Worm (Caenorhabditis elegans) whole organism, L4 larva: ENCODE results near the gene F36G9.7.
A peak's percentile ranks its signal among the peaks of the same experiment; 100 is the strongest.

Source experiments
- F26F4.8 ChIP-seq: fragments of 200-800 bp; sonication (Bioruptor generic); conservative IDR thresholded peaks from 2 replicates; pipeline ENCODE4 v1.3.6; 2022; ENCODE audit warnings: missing genetic modification characterization, missing compliant biosample characterization
- F37D6.2 ChIP-seq: sonication (generic microtip); optimal IDR thresholded peaks from 2 replicates; lab custom pipeline; 2016; ENCODE audit warnings: mild to moderate bottlenecking, missing genetic modification characterization, missing compliant biosample characterization
- R02D3.7 ChIP-seq: fragments of 150-350 bp; sonication (generic microtip); optimal IDR thresholded peaks from 3 replicates; lab custom pipeline; 2014; ENCODE audit warnings: missing biosample characterization, missing genetic modification characterization
- aha-1 ChIP-seq: fragments of 150-350 bp; peaks from one replicate; lab custom pipeline; 2014; ENCODE audit warnings: missing biosample characterization, missing genetic modification characterization
- ama-1 ChIP-seq: fragments of 150-350 bp; optimal IDR thresholded peaks from 2 replicates; lab custom pipeline; 2014; ENCODE audit warnings: inconsistent platforms, mixed read lengths
- ceh-20 ChIP-seq: fragments of 200-800 bp; sonication (Bioruptor generic); IDR thresholded peaks from 2 replicates; pipeline ENCODE4 v1.3.6; 2022; ENCODE audit warnings: missing genetic modification reagents, missing genetic modification characterization, missing compliant biosample characterization
- ceh-28 ChIP-seq: fragments of 150-350 bp; optimal IDR thresholded peaks from 2 replicates; lab custom pipeline; 2014; ENCODE audit warnings: missing biosample characterization, missing genetic modification reagents, missing genetic modification characterization
- ceh-82 ChIP-seq: sonication (generic microtip); optimal IDR thresholded peaks from 2 replicates; lab custom pipeline; 2017; ENCODE audit warnings: missing biosample characterization, missing genetic modification characterization
- ces-1 ChIP-seq: fragments of 150-350 bp; sonication (generic microtip); optimal IDR thresholded peaks from 4 replicates; lab custom pipeline; 2014; ENCODE audit warnings: missing biosample characterization, missing genetic modification reagents, missing genetic modification characterization
- duxl-1 ChIP-seq: sonication (generic microtip); optimal IDR thresholded peaks from 2 replicates; lab custom pipeline; 2016; ENCODE audit warnings: mild to moderate bottlenecking, missing genetic modification characterization, moderate library complexity, missing compliant biosample characterization; ENCODE audit not compliant: poor library complexity
- egl-27 ChIP-seq: sonication (generic microtip); optimal IDR thresholded peaks from 3 replicates; lab custom pipeline; 2017; ENCODE audit warnings: missing biosample characterization, missing genetic modification reagents, missing genetic modification characterization
- egl-43 ChIP-seq: fragments of 200-800 bp; sonication (Bioruptor generic); IDR thresholded peaks from 2 replicates; pipeline ENCODE4 v1.3.6; 2022; ENCODE audit warnings: missing genetic modification reagents, missing genetic modification characterization, missing compliant biosample characterization
- fkh-10 ChIP-seq: fragments of 150-350 bp; optimal IDR thresholded peaks from 2 replicates; lab custom pipeline; 2014; ENCODE audit warnings: missing biosample characterization, missing genetic modification reagents, missing genetic modification characterization
- fos-1 ChIP-seq: fragments of 150-350 bp; optimal IDR thresholded peaks from 2 replicates; lab custom pipeline; 2014; ENCODE audit warnings: missing biosample characterization, missing genetic modification characterization
- hlh-30 ChIP-seq: sonication (generic microtip); optimal IDR thresholded peaks from 2 replicates; lab custom pipeline; 2017; ENCODE audit warnings: antibody characterized with exemption, mild to moderate bottlenecking, missing genetic modification characterization, missing compliant biosample characterization; ENCODE audit not compliant: insufficient read depth
- hmg-1.1 ChIP-seq: fragments of 200-800 bp; sonication (Bioruptor generic); IDR thresholded peaks from 2 replicates; pipeline ENCODE4 v1.3.6; 2022; ENCODE audit warnings: missing genetic modification reagents, missing genetic modification characterization, missing compliant biosample characterization
- lim-7 ChIP-seq: fragments of 200-800 bp; sonication (Bioruptor generic); IDR thresholded peaks from 2 replicates; pipeline ENCODE4 v1.3.6; 2022; ENCODE audit warnings: missing genetic modification characterization, missing compliant biosample characterization
- lin-15B ChIP-seq: fragments of 150-350 bp; sonication (generic microtip); optimal IDR thresholded peaks from 3 replicates; lab custom pipeline; 2014; ENCODE audit warnings: missing biosample characterization, missing genetic modification characterization
- lin-29 ChIP-seq: fragments of 200-800 bp; sonication (Bioruptor generic); IDR thresholded peaks from 2 replicates; pipeline ENCODE4 v1.3.6; 2022; ENCODE audit warnings: missing genetic modification reagents, missing genetic modification characterization, missing compliant biosample characterization
- lin-38 ChIP-seq: fragments of 200-800 bp; sonication (Bioruptor generic); IDR thresholded peaks from 2 replicates; pipeline ENCODE4 v1.3.6; 2022; ENCODE audit warnings: missing genetic modification reagents, missing genetic modification characterization, missing compliant biosample characterization
- lir-3 ChIP-seq: sonication (generic microtip); optimal IDR thresholded peaks from 2 replicates; lab custom pipeline; 2016; ENCODE audit warnings: mild to moderate bottlenecking, missing genetic modification characterization, missing compliant biosample characterization
- mep-1 ChIP-seq: fragments of 150-350 bp; sonication (generic microtip); optimal IDR thresholded peaks from 3 replicates; lab custom pipeline; 2014; ENCODE audit warnings: missing biosample characterization, missing genetic modification characterization
- mes-2 ChIP-seq: sonication (generic microtip); optimal IDR thresholded peaks from 2 replicates; lab custom pipeline; 2016; ENCODE audit warnings: missing genotype, mild to moderate bottlenecking, missing genetic modification characterization, missing compliant biosample characterization; ENCODE audit not compliant: poor library complexity, severe bottlenecking
- mxl-3 ChIP-seq: fragments of 200-800 bp; sonication (Bioruptor generic); optimal IDR thresholded peaks from 2 replicates; lab custom pipeline; 2018; ENCODE audit warnings: mild to moderate bottlenecking, missing genetic modification characterization, missing compliant biosample characterization
- nhr-237 ChIP-seq: sonication (generic microtip); optimal IDR thresholded peaks from 2 replicates; lab custom pipeline; 2017; ENCODE audit warnings: missing biosample characterization, missing genetic modification characterization
- nhr-25 ChIP-seq: sonication (generic microtip); optimal IDR thresholded peaks from 2 replicates; lab custom pipeline; 2017; ENCODE audit warnings: missing genetic modification characterization, mild to moderate bottlenecking, missing compliant biosample characterization, antibody characterized with exemption, moderate library complexity, borderline replicate concordance; ENCODE audit not compliant: insufficient read depth
- nhr-28 ChIP-seq: fragments of 150-350 bp; optimal IDR thresholded peaks from 2 replicates; lab custom pipeline; 2014; ENCODE audit warnings: missing biosample characterization, missing genetic modification characterization
- set-16 ChIP-seq: fragments of 200-800 bp; sonication (Bioruptor generic); IDR thresholded peaks from 2 replicates; pipeline ENCODE4 v1.3.6; 2022; ENCODE audit warnings: missing genetic modification reagents, missing genetic modification characterization, missing compliant biosample characterization
- spr-1 ChIP-seq: sonication (generic microtip); optimal IDR thresholded peaks from 2 replicates; lab custom pipeline; 2016; ENCODE audit warnings: mild to moderate bottlenecking, missing genetic modification characterization, missing compliant biosample characterization
- unc-39 ChIP-seq: sonication (generic microtip); optimal IDR thresholded peaks from 2 replicates; lab custom pipeline; 2017; ENCODE audit warnings: missing biosample characterization, missing genetic modification characterization
- unc-62 ChIP-seq, 3 experiments: fragments of 150-350 bp in 1 of 3; sonication (generic microtip); optimal IDR thresholded peaks in 2 of 3; peaks in 1 of 3; 1 replicate in 1 of 3; 2 replicates in 2 of 3; lab custom pipeline; 2014 to 2017; ENCODE audit warnings: missing biosample characterization in 3 of 3, missing genetic modification characterization in 3 of 3, missing genetic modification reagents in 3 of 3, missing genotype in 1 of 3
- zfp-3 ChIP-seq: fragments of 200-800 bp; sonication (Bioruptor generic); conservative IDR thresholded peaks from 2 replicates; pipeline ENCODE4 v1.3.6; 2022; ENCODE audit warnings: missing genetic modification reagents, missing genetic modification characterization, missing compliant biosample characterization

Gene F36G9.7

DNA sequence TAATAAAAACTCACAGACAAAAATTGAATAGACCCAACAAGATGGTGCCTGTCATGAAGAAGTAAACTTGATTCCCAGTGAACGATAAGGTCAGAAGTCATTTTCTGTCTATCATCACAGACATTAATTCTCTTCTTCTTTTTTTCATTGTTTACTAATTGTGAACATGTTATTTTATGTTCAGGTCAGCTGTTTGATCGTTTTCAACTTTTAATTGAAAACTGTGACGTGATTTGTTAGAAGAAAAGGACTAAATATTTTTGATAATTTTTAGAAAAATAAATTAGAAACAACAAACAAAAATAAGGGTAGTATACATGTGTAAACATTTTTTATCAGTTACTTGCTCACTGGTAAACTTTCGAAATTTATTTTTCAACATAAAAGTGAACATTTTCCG lies at the start of gene F36G9.7:
TSS of gene F36G9.7 (minus strand) at position 101 of the 400 bp plus-strand sequence.
- TF ChIP-seq spr-1 (tag; lab: Kevin White, UChicago) = no peak
- TF ChIP-seq lim-7 (GFP tag; lab: Robert Waterston, UW) = no peak

DNA sequence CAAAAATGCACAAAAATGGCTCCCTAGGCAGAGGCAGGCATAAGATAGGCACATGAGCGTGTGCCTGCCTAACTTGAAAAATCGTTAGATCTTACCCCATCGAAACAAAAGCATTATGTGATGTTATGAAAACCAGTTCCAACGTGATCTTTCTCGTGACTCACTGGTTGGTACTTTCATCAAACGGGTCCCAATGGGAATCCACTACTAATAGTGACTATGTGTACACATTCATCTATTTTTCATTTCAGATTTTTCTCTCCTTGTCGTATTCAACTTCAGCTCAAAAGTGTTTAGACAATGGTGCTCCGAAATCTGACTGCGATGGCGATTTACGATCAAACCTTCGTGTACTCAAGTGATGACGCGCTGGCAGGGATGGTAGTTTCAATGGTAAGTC lies 48.1 kb upstream of the F36G9.7 start, which contains the start of gene srx-43:
TSS of gene srx-43 (plus strand) at position 301 of the 400 bp plus-strand sequence.
- TF ChIP-seq egl-43 (GFP tag; lab: Robert Waterston, UW) = no peak
- TF ChIP-seq set-16 (GFP tag; lab: Robert Waterston, UW) = no peak
- no peak for TF ChIP-seq lin-29
- peak in 1 of 2 experiments; percentile 74 for TF ChIP-seq unc-62 (GFP tag; optimal IDR thresholded peaks at IDR 0.05 in 1 of 2; lab: Kevin White, UChicago)
- TF ChIP-seq unc-62 (tag; optimal IDR thresholded peaks at IDR 0.05; lab: Kevin White, UChicago) = no peak

DNA sequence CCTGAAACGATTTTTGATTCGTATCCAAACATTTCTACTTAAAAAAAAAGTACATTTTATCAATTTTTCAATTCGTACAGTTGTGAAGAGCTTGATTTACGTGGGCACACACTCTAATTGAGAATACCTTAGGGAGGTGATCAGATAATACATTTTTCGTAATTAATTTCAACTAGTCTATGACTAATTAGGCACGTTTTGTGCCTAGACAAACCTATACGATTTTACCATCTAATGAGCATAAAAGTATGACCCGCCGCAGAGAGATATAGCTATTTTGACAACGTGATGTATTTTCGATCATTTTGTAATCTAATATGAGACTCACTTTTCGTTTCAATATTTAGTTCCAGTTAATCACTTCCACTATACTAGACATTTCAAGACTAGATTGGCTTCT lies 47.4 kb upstream of the F36G9.7 start:
- TF ChIP-seq ceh-20 (GFP tag; lab: Robert Waterston, UW) (no peak), F37D6.2 (tag; lab: Kevin White, UChicago) (no peak), ama-1 (lab: Kevin White, UChicago) (no peak), aha-1 (tag; lab: Kevin White, UChicago) (peak; percentile 54)

DNA sequence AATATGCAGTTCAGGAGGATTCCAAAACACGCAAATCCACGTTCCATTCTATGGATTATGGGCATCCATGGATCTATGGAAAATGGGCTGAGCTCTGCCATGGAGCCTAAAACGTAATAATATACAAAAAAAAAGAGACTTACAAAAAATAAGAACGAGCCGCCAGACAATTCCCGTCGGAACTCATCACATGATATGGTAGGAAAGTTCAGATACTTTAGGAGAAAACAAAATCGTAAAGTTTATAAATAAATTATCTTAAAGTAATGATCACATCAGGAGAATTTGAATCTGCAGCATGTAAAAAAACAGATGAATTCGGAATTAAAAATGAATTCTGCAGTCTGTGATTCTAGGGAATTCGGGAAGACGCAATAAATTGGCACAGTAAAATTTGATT lies 46.1 kb upstream of the F36G9.7 start, which contains the start of gene str-232:
TSS of gene str-232 (minus strand) at position 101 of the 400 bp plus-strand sequence.
- TF ChIP-seq nhr-28 = no peak
- no peak for TF ChIP-seq ceh-28 (tag; lab: Kevin White, UChicago)
- no peak for TF ChIP-seq lir-3 (tag; lab: Kevin White, UChicago)
- no peak for TF ChIP-seq fkh-10 (GFP tag; lab: Kevin White, UChicago)
- TF ChIP-seq fos-1 (tag; lab: Kevin White, UChicago) = no peak
- TF ChIP-seq mes-2 = no peak
- no peak for TF ChIP-seq lin-15B (tag; lab: Kevin White, UChicago)

DNA sequence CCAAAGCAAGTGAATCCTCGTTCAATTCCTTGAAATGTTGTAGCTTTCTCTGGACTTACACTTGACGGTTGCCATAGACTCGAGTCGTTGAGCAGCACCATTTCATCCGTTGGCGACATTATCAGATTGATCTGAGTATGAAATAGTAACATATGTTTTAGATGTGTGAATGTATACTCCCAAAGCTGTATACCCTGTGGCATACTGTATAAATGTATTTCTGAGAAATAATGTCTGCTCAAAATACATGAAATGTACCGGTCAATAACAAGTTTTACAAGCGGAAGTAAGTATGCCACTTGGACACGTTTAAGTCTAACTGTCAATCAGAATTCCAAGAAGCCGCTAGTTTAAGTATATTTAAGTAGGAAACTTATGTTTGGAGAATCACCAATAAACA lies 40.0 kb upstream of the F36G9.7 start, which contains the start of gene str-233:
TSS of gene str-233 (minus strand) at position 101 of the 400 bp plus-strand sequence.
- no peak for TF ChIP-seq hlh-30 (tag; lab: Kevin White, UChicago)
- TF ChIP-seq lin-38 (GFP tag; lab: Robert Waterston, UW) = no peak
- no peak for TF ChIP-seq hmg-1.1 (GFP tag; lab: Robert Waterston, UW)
- no peak for TF ChIP-seq egl-27
- no peak for TF ChIP-seq duxl-1 (tag; lab: Kevin White, UChicago)
- no peak for TF ChIP-seq lim-7 (GFP tag; lab: Robert Waterston, UW)
- TF ChIP-seq ceh-82 (tag; lab: Kevin White, UChicago) = no peak
- TF ChIP-seq nhr-237 (tag; lab: Kevin White, UChicago) = no peak
- TF ChIP-seq F26F4.8 (GFP tag; lab: Robert Waterston, UW) = no peak
- no peak for TF ChIP-seq zfp-3 (GFP tag; lab: Robert Waterston, UW)
- TF ChIP-seq mxl-3 (GFP tag; lab: Kevin White, UChicago) = no peak
- no peak for TF ChIP-seq R02D3.7 (tag; lab: Kevin White, UChicago)
- TF ChIP-seq mep-1 (tag; lab: Kevin White, UChicago) = no peak
- no peak for TF ChIP-seq nhr-25 (tag; lab: Kevin White, UChicago)
- no peak for TF ChIP-seq ces-1 (GFP tag; lab: Kevin White, UChicago)
- no peak for TF ChIP-seq unc-62 (GFP tag; optimal IDR thresholded peaks at IDR 0.05 in 1 of 2; lab: Kevin White, UChicago)
- no peak for TF ChIP-seq unc-62 (tag; optimal IDR thresholded peaks at IDR 0.05; lab: Kevin White, UChicago)
- no peak for TF ChIP-seq unc-39 (tag; lab: Kevin White, UChicago)
